Fruit fly (Drosophila melanogaster): ENCODE data around the gene CG17327.

CG17327 gene

DNA sequence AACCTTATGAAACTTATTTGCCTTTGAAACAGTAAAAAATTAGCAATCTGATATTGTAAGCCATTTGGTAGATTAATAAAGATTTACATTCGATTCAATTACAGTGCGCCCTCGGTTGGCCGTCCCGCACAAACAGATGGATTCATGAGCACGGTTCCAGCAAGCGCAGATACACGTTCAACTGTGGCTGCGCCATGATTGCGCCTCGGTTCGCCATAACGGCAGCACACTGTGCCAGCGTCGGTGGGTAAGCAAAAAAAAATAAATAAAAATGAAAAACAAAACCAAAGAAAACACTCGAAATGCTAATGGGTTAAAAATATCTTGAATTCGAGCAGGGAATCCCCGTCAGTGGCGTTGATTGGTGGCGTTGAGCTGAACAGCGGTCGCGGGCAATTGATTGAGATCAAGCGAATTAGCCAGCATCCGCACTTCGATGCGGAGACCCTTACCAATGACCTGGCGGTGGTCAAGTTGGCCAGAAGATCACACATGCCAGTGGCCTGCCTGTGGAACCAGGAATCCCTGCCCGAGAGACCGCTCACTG, 41.6 kb upstream of the CG17327 start (continued):
- TF ChIP-seq CG6792 (GFP tag; optimal IDR thresholded peaks at IDR 0.05) (no peak), eg (GFP tag; IDR thresholded peaks at IDR 0.05) (peak; percentile 57; the same call in 2 of the 3 replicates), CG15336 (GFP tag; IDR thresholded peaks at IDR 0.05) (no peak), topi (GFP tag; optimal IDR thresholded peaks at IDR 0.05) (peak; percentile 30), vri (GFP tag; optimal IDR thresholded peaks at IDR 0.05) (no peak), CG8319 (GFP tag; optimal IDR thresholded peaks at IDR 0.05) (no peak), CG8632 (GFP tag; optimal IDR thresholded peaks at IDR 0.05) (peak; percentile 27), dsx (GFP tag; optimal IDR thresholded peaks at IDR 0.05; ENCODE audit: poor library complexity, severe bottlenecking) (no peak), fd85E (GFP tag; optimal IDR thresholded peaks at IDR 0.05) (no peak), Lpt (GFP tag; optimal IDR thresholded peaks at IDR 0.05) (no peak), Hr38 (GFP tag; optimal IDR thresholded peaks at IDR 0.05) (no peak), CG10669 (GFP tag; optimal IDR thresholded peaks at IDR 0.05) (no peak), CG6854 (GFP tag; optimal IDR thresholded peaks at IDR 0.05) (no peak)

DNA sequence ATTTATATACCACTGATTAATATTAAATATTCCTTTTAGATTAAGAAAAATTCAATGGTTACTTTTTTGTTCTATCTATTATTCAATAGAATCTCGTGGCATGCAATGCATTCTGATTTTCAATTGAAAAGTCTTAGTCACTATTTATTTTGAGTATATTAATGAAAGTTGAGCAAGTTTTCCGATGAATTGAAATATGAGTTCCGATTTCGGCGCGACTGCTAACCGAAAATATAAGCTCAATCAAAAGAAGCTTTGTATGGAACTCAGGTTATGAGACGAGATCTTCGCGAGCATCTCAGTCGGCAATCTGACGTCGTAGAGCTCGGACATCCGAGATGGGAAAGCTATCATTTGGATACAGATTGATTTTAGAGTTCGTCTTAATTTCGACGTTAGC, 40.5 kb upstream of the CG17327 start, which contains the start of gene CG11668:
TSS of gene CG11668 (plus strand) at position 301 of the 400 bp plus-strand sequence.
- TF ChIP-seq CG8319 (GFP tag; optimal IDR thresholded peaks at IDR 0.05) (no peak), CG11294 (GFP tag; IDR thresholded peaks at IDR 0.05) (no peak), Smox (GFP tag; optimal IDR thresholded peaks at IDR 0.05) (no peak), svp (GFP tag) (no peak), CG6163 (GFP tag; IDR thresholded peaks at IDR 0.05) (no peak), CG8119 (GFP tag; IDR thresholded peaks at IDR 0.05) (no peak), CG16779 (tag; optimal IDR thresholded peaks at IDR 0.05) (no peak), fd85E (GFP tag; optimal IDR thresholded peaks at IDR 0.05) (no peak), dsx (GFP tag; optimal IDR thresholded peaks at IDR 0.05; ENCODE audit: poor library complexity, severe bottlenecking) (no peak), CG9139 (GFP tag; optimal IDR thresholded peaks at IDR 0.05) (no peak), pdm3 (GFP tag; optimal IDR thresholded peaks at IDR 0.05) (no peak), CG10631 (GFP tag; optimal IDR thresholded peaks at IDR 0.05) (no peak), Ets21C (GFP tag; optimal IDR thresholded peaks at IDR 0.05) (no peak), CG4318 (GFP tag; optimal IDR thresholded peaks at IDR 0.05) (no peak), CG7368 (GFP tag; optimal IDR thresholded peaks at IDR 0.05) (no peak)

DNA sequence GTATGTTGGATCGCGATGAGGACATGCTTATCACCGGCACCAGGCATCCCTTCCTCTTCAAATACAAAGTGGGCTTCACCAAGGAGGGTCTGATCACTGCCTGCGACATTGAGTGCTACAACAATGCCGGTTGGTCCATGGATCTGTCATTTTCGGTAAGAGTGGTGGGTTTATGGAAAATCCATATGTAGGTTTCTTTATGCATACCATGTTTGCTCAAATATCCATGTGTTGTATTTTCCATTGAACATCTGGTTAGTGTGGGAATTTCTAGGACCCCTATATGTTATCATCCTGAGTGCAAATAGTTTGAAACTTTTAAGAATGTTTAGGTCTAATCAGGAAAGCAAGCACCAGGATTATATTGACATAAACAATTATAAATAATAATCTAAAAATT, 38.5 kb upstream of the CG17327 start:
- no peak for TF ChIP-seq svp (GFP tag)
- TF ChIP-seq CG11762 (GFP tag; optimal IDR thresholded peaks at IDR 0.05; ENCODE audit: insufficient read depth) = no peak
- TF ChIP-seq CG10631 (GFP tag; optimal IDR thresholded peaks at IDR 0.05) = no peak
- TF ChIP-seq Eip75B (GFP tag; optimal IDR thresholded peaks at IDR 0.05) = no peak
- no peak for TF ChIP-seq Met (GFP tag; optimal IDR thresholded peaks at IDR 0.05)
- TF ChIP-seq vri (GFP tag; optimal IDR thresholded peaks at IDR 0.05) = no peak
- no peak for TF ChIP-seq Ets21C (GFP tag; optimal IDR thresholded peaks at IDR 0.05)
- TF ChIP-seq CG6854 (GFP tag; optimal IDR thresholded peaks at IDR 0.05) = no peak
- no peak for TF ChIP-seq Lpt (GFP tag; optimal IDR thresholded peaks at IDR 0.05)
- no peak for TF ChIP-seq CG6792 (GFP tag; optimal IDR thresholded peaks at IDR 0.05)
- TF ChIP-seq CG34406 (GFP tag; optimal IDR thresholded peaks at IDR 0.05) = no peak
- TF ChIP-seq Smox (GFP tag; optimal IDR thresholded peaks at IDR 0.05) = no peak
- TF ChIP-seq cyc (GFP tag; optimal IDR thresholded peaks at IDR 0.05) = no peak

DNA sequence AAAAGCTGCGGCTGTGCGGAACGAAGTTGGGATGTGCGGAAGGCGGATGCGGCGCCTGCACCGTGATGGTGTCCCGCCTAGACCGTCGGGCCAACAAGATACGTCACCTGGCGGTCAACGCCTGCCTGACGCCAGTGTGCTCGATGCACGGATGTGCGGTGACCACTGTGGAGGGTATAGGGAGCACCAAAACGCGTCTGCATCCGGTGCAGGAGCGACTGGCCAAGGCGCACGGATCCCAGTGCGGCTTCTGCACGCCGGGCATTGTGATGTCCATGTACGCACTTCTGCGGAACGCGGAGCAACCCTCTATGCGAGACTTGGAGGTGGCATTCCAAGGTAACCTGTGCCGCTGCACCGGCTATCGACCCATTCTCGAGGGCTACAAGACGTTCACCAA, 36.1 kb upstream of the CG17327 start:
- TF ChIP-seq vri (GFP tag; optimal IDR thresholded peaks at IDR 0.05) = no peak
- no peak for TF ChIP-seq Hr39 (GFP tag; optimal IDR thresholded peaks at IDR 0.05)
- TF ChIP-seq spab (GFP tag; optimal IDR thresholded peaks at IDR 0.05) = no peak
- TF ChIP-seq cyc (GFP tag; optimal IDR thresholded peaks at IDR 0.05) = no peak
- TF ChIP-seq svp (GFP tag) = no peak

DNA sequence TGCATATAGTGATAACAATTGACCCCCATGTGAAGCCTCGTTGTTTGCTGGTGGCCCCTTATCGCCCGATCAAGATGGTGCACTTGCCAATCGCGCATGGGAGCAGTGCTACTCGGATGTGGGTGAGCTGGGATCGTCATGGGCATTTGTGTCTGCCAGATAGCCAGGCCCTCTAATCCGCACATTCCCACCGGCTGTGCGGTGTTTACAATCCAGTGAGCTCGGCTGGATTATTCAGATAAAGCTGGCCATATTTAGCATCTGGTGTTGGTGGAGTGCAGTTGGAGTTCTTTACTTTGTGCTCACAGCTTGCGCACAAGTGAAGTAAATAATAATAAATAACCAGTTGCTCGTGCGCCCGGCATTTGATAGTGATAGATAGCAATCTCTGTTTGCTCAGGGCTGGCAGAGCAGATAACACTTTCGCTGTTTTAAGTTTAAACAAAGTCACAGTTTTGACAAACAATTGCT, 35.5 kb upstream of the CG17327 start:
- TF ChIP-seq Lpt (GFP tag; optimal IDR thresholded peaks at IDR 0.05) (peak; percentile 3), svp (GFP tag) (peak; percentile 99), esn (GFP tag; optimal IDR thresholded peaks at IDR 0.05) (no peak), CG10669 (GFP tag; optimal IDR thresholded peaks at IDR 0.05) (no peak), dac (GFP tag; optimal IDR thresholded peaks at IDR 0.05) (no peak), fkh (GFP tag; optimal IDR thresholded peaks at IDR 0.05) (peak; percentile 99)
